Worm (Caenorhabditis elegans) whole organism, young adult: ENCODE measurements around the gene srj-24.
A peak's percentile ranks its signal among the peaks of the same experiment; 100 is the strongest.

Experiments used
- B0336.3 ChIP-seq: fragments of 200-800 bp; sonication (Bioruptor generic); IDR thresholded peaks from 2 replicates; pipeline ENCODE4 v1.3.6; 2022; ENCODE audit warnings: missing genetic modification characterization, missing compliant biosample characterization
- F22D6.2 ChIP-seq: sonication (generic microtip); optimal IDR thresholded peaks from 2 replicates; lab custom pipeline; 2016; ENCODE audit warnings: mild to moderate bottlenecking, missing genetic modification characterization, missing compliant biosample characterization
- F37B4.10 ChIP-seq: fragments of 200-800 bp; sonication (Bioruptor generic); IDR thresholded peaks from 2 replicates; pipeline ENCODE4 v1.3.6; 2022; ENCODE audit warnings: missing genetic modification characterization, missing compliant biosample characterization
- F55B11.4 ChIP-seq: sonication (generic microtip); optimal IDR thresholded peaks from 2 replicates; lab custom pipeline; 2016; ENCODE audit warnings: missing compliant biosample characterization, missing genetic modification characterization, borderline replicate concordance; ENCODE audit not compliant: insufficient read depth
- F57A8.1 ChIP-seq: fragments of 200-800 bp; sonication (Bioruptor generic); optimal IDR thresholded peaks from 2 replicates; lab custom pipeline; 2018; ENCODE audit warnings: mild to moderate bottlenecking, missing genetic modification characterization, moderate library complexity, missing compliant biosample characterization
- K12H6.12 ChIP-seq: fragments of 200-800 bp; sonication (Bioruptor generic); optimal IDR thresholded peaks from 2 replicates; lab custom pipeline; 2018; ENCODE audit warnings: mild to moderate bottlenecking, missing genetic modification characterization, missing compliant biosample characterization
- T07F8.4 ChIP-seq: sonication (generic microtip); optimal IDR thresholded peaks from 2 replicates; lab custom pipeline; 2016; ENCODE audit warnings: mild to moderate bottlenecking, missing genetic modification characterization, moderate library complexity, missing compliant biosample characterization
- Y53F4B.3 ChIP-seq: fragments of 200-800 bp; sonication (Bioruptor generic); IDR thresholded peaks from 2 replicates; pipeline ENCODE4 v1.3.6; 2022; ENCODE audit warnings: missing genetic modification reagents, missing genetic modification characterization, missing compliant biosample characterization
- Y95B8A.8 ChIP-seq: fragments of 200-800 bp; sonication (Bioruptor generic); IDR thresholded peaks from 2 replicates; pipeline ENCODE4 v1.3.6; 2022; ENCODE audit warnings: missing genetic modification reagents, missing genetic modification characterization, missing compliant biosample characterization
- aptf-3 ChIP-seq: fragments of 200-800 bp; sonication (Bioruptor generic); IDR thresholded peaks from 2 replicates; pipeline ENCODE4 v1.3.6; 2022; ENCODE audit warnings: missing genetic modification characterization, missing compliant biosample characterization
- attf-3 ChIP-seq: fragments of 200-800 bp; sonication (Bioruptor generic); conservative IDR thresholded peaks from 2 replicates; pipeline ENCODE4 v1.3.6; 2022; ENCODE audit warnings: missing genetic modification reagents, missing genetic modification characterization, missing compliant biosample characterization
- attf-6 ChIP-seq: fragments of 200-800 bp; sonication (Bioruptor generic); IDR thresholded peaks from 2 replicates; pipeline ENCODE4 v1.3.6; 2022; ENCODE audit warnings: missing genetic modification reagents, missing genetic modification characterization, missing compliant biosample characterization
- ccch-3 ChIP-seq: fragments of 200-800 bp; sonication (Bioruptor generic); optimal IDR thresholded peaks from 2 replicates; lab custom pipeline; 2018; ENCODE audit warnings: mild to moderate bottlenecking, missing genetic modification characterization, missing compliant biosample characterization
- cebp-2 ChIP-seq: fragments of 200-800 bp; sonication (Bioruptor generic); IDR thresholded peaks from 2 replicates; pipeline ENCODE4 v1.3.6; 2022; ENCODE audit warnings: missing genetic modification characterization, missing compliant biosample characterization
- ceh-91 ChIP-seq: fragments of 200-800 bp; sonication (Bioruptor generic); IDR thresholded peaks from 2 replicates; pipeline ENCODE4 v1.3.6; 2022; ENCODE audit warnings: missing genetic modification reagents, missing genetic modification characterization, missing compliant biosample characterization
- chd-7 ChIP-seq: sonication (generic microtip); optimal IDR thresholded peaks from 2 replicates; lab custom pipeline; 2016; ENCODE audit warnings: mild to moderate bottlenecking, missing genetic modification characterization, moderate library complexity, missing compliant biosample characterization
- dox-1 ChIP-seq: fragments of 200-800 bp; sonication (Bioruptor generic); IDR thresholded peaks from 2 replicates; pipeline ENCODE4 v1.3.6; 2022; ENCODE audit warnings: missing genetic modification reagents, missing genetic modification characterization, missing compliant biosample characterization
- dpff-1 ChIP-seq: sonication (generic microtip); optimal IDR thresholded peaks from 2 replicates; lab custom pipeline; 2017; ENCODE audit warnings: mild to moderate bottlenecking, missing genetic modification characterization, missing compliant biosample characterization
- dpl-1 ChIP-seq: fragments of 150-350 bp; optimal IDR thresholded peaks from 2 replicates; lab custom pipeline; 2014; ENCODE audit warnings: missing biosample characterization, missing genetic modification reagents, missing genetic modification characterization
- egl-44 ChIP-seq: fragments of 200-800 bp; sonication (Bioruptor generic); IDR thresholded peaks from 2 replicates; pipeline ENCODE4 v1.3.6; 2022; ENCODE audit warnings: missing genetic modification reagents, missing genetic modification characterization, missing compliant biosample characterization
- egrh-3 ChIP-seq: fragments of 200-800 bp; sonication (Bioruptor generic); IDR thresholded peaks from 2 replicates; pipeline ENCODE4 v1.3.6; 2022; ENCODE audit warnings: missing genetic modification reagents, missing genetic modification characterization, missing compliant biosample characterization
- ekl-4 ChIP-seq: fragments of 200-800 bp; sonication (Bioruptor generic); IDR thresholded peaks from 2 replicates; pipeline ENCODE4 v1.3.6; 2022; ENCODE audit warnings: missing genetic modification reagents, missing genetic modification characterization, missing compliant biosample characterization
- fkh-3 ChIP-seq: sonication (generic microtip); optimal IDR thresholded peaks from 2 replicates; lab custom pipeline; 2016; ENCODE audit warnings: mild to moderate bottlenecking, missing genetic modification characterization, missing compliant biosample characterization
- gei-17 ChIP-seq: fragments of 200-800 bp; sonication (Bioruptor generic); optimal IDR thresholded peaks from 2 replicates; lab custom pipeline; 2018; ENCODE audit warnings: mild to moderate bottlenecking, missing genetic modification characterization, missing compliant biosample characterization
- him-1 ChIP-seq: sonication (generic microtip); optimal IDR thresholded peaks from 2 replicates; lab custom pipeline; 2016; ENCODE audit warnings: missing genotype, missing genetic modification reagents, missing genetic modification characterization, missing compliant biosample characterization
- hsf-1 ChIP-seq: fragments of 200-800 bp; sonication (Bioruptor generic); IDR thresholded peaks from 2 replicates; pipeline ENCODE4 v1.3.6; 2022; ENCODE audit warnings: missing genetic modification reagents, missing genetic modification characterization, missing compliant biosample characterization
- lin-35 ChIP-seq, 3 experiments: fragments of 150-350 bp in 2 of 3; sonication (generic microtip) in 1 of 3; optimal IDR thresholded peaks; 2 replicates each; lab custom pipeline; 2014 to 2018; ENCODE audit warnings: missing biosample characterization in 3 of 3, missing genetic modification characterization in 3 of 3, missing genetic modification reagents in 3 of 3
- lin-40 ChIP-seq: sonication (generic microtip); optimal IDR thresholded peaks from 2 replicates; lab custom pipeline; 2016; ENCODE audit warnings: missing genetic modification characterization, mild to moderate bottlenecking, missing compliant biosample characterization, missing genotype, missing genetic modification reagents
- lin-54 ChIP-seq: fragments of 200-800 bp; sonication (Bioruptor generic); optimal IDR thresholded peaks from 2 replicates; lab custom pipeline; 2018; ENCODE audit warnings: mild to moderate bottlenecking, missing genetic modification characterization, missing compliant biosample characterization
- lir-1 ChIP-seq: fragments of 200-800 bp; sonication (Bioruptor generic); conservative IDR thresholded peaks from 2 replicates; pipeline ENCODE4 v1.3.6; 2022; ENCODE audit warnings: missing genetic modification reagents, missing genetic modification characterization, missing compliant biosample characterization
- madf-10 ChIP-seq: sonication (generic microtip); optimal IDR thresholded peaks from 2 replicates; lab custom pipeline; 2016; ENCODE audit warnings: mild to moderate bottlenecking, missing genetic modification characterization, missing compliant biosample characterization
- madf-6 ChIP-seq: fragments of 200-800 bp; sonication (Bioruptor generic); IDR thresholded peaks from 2 replicates; pipeline ENCODE4 v1.3.6; 2022; ENCODE audit warnings: missing genetic modification reagents, missing genetic modification characterization, missing compliant biosample characterization
- nfya-2 ChIP-seq: fragments of 200-800 bp; sonication (Bioruptor generic); IDR thresholded peaks from 2 replicates; pipeline ENCODE4 v1.3.6; 2022; ENCODE audit warnings: missing genetic modification reagents, missing genetic modification characterization, missing compliant biosample characterization
- rec-8 ChIP-seq, 2 experiments: sonication (generic microtip); optimal IDR thresholded peaks; 2 replicates each; lab custom pipeline; 2016; ENCODE audit warnings: mild to moderate bottlenecking in 2 of 2, missing genetic modification characterization in 2 of 2, missing genetic modification reagents in 2 of 2, missing genotype in 2 of 2, missing biosample characterization in 1 of 2, missing compliant biosample characterization in 1 of 2, moderate library complexity in 1 of 2
- sdz-38 ChIP-seq: sonication (generic microtip); optimal IDR thresholded peaks from 2 replicates; lab custom pipeline; 2016; ENCODE audit warnings: missing genotype, missing genetic modification characterization, missing compliant biosample characterization
- snpc-1.3 ChIP-seq: sonication (generic microtip); optimal IDR thresholded peaks from 2 replicates; lab custom pipeline; 2017; ENCODE audit warnings: missing genetic modification characterization, mild to moderate bottlenecking, missing compliant biosample characterization, antibody characterized with exemption, moderate library complexity, missing genotype, missing genetic modification reagents; ENCODE audit not compliant: insufficient read depth
- somi-1 ChIP-seq: fragments of 200-800 bp; sonication (Bioruptor generic); optimal IDR thresholded peaks from 2 replicates; lab custom pipeline; 2018; ENCODE audit warnings: mild to moderate bottlenecking, missing genetic modification characterization, missing compliant biosample characterization
- sptf-2 ChIP-seq: fragments of 200-800 bp; sonication (Bioruptor generic); optimal IDR thresholded peaks from 2 replicates; lab custom pipeline; 2018; ENCODE audit warnings: mild to moderate bottlenecking, missing genetic modification characterization, missing compliant biosample characterization
- tlf-1 ChIP-seq: fragments of 200-800 bp; sonication (Bioruptor generic); optimal IDR thresholded peaks from 2 replicates; lab custom pipeline; 2018; ENCODE audit warnings: mild to moderate bottlenecking, missing genetic modification characterization, missing compliant biosample characterization
- ztf-18 ChIP-seq: sonication (generic microtip); optimal IDR thresholded peaks from 2 replicates; lab custom pipeline; 2016; ENCODE audit warnings: missing genotype, mild to moderate bottlenecking, missing genetic modification characterization, missing compliant biosample characterization
- ztf-3 ChIP-seq: fragments of 200-800 bp; sonication (Bioruptor generic); optimal IDR thresholded peaks from 2 replicates; lab custom pipeline; 2018; ENCODE audit warnings: mild to moderate bottlenecking, missing genetic modification characterization, missing compliant biosample characterization

srj-24 gene

DNA sequence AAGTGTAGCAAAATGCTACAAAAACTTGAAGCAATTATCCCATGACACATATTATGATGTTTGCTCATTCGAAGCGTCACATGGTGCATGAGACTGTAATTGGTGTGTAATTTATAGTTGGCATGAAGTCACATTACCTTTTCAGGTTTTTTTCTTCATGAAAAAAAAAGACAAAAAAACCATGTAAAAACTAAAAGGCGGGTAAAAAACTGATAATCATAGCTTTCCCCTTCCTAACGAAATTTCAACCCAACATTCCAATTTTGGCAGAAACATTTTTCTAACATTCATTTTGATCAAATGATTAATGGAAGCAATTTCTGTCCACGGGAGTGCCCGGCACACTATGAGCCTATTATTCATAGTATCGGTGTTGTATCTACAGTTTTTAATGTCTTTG, 9.4 kb upstream of the srj-24 start, which contains the start of gene sri-4:
TSS of gene sri-4 (plus strand) at position 301 of the 400 bp plus-strand sequence.
- TF ChIP-seq hsf-1, result no peak

DNA sequence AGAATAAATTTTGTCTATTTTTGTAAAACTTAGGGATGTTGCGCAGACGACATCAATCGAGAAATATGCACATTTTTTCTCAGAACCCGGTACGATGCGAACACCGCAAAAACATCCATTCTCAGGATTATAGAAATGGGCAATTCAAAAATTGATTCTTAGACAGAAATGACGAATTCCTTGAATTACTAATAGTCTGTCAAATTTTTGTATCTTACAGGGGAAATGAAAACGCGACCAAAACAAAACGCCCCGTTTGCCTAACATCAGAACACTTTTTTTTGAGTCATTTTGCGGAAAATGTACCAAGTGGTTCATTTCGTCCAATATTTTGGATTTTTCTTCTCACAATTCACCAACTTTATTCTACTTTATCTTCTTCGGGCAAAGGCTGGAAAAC, 4.7 kb upstream of the srj-24 start, which contains the start of gene str-134:
TSS of gene str-134 (plus strand) at position 301 of the 400 bp plus-strand sequence.
- no peak for TF ChIP-seq ceh-91 (GFP tag; lab: Robert Waterston, UW)
- no peak for TF ChIP-seq gei-17
- no peak for TF ChIP-seq snpc-1.3 (tag; lab: Kevin White, UChicago)
- no peak for TF ChIP-seq lin-35 (GFP tag; optimal IDR thresholded peaks at IDR 0.05; lab: Kevin White, UChicago)
- no peak for TF ChIP-seq ztf-3 (GFP tag; lab: Kevin White, UChicago)
- TF ChIP-seq sptf-2 (GFP tag; lab: Kevin White, UChicago), result no peak
- TF ChIP-seq chd-7 (tag; lab: Kevin White, UChicago), result no peak
- TF ChIP-seq F57A8.1, result no peak

DNA sequence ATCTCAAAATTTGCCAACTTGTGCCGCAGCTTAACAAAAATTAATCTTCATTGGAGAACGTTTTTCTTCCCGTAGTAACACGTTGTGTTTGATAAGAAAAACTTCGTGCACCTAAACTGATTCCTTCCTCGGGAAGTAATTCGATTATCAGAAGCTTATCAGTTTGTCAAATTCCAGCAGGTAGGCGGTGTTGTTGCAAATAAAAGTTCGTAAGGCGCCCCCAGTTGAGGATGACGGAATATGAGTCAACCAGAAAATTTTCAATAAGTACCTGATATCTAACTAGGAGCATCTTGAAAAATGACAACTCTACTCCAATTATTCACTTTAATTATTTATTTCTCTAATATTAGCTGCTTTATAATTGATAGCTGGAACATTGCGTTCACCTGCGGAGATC, 3.1 kb upstream of the srj-24 start, which contains the start of gene C05E4.7:
TSS of gene C05E4.7 (plus strand) at position 301 of the 400 bp plus-strand sequence.
- TF ChIP-seq dpl-1 (GFP tag; lab: Kevin White, UChicago) (no peak), lir-1 (GFP tag; lab: Robert Waterston, UW) (no peak), attf-3 (GFP tag; lab: Robert Waterston, UW) (no peak), rec-8 (tag; optimal IDR thresholded peaks at IDR 0.05; lab: Kevin White, UChicago) (no peak), dpff-1 (tag; lab: Kevin White, UChicago) (no peak), F57A8.1 (no peak), B0336.3 (GFP tag; lab: Robert Waterston, UW) (no peak), aptf-3 (GFP tag; lab: Robert Waterston, UW) (no peak), tlf-1 (GFP tag; lab: Kevin White, UChicago) (no peak), lin-40 (tag; lab: Kevin White, UChicago) (no peak), ccch-3 (GFP tag; lab: Kevin White, UChicago) (no peak), nfya-2 (GFP tag; lab: Robert Waterston, UW) (no peak), ekl-4 (GFP tag; lab: Robert Waterston, UW) (no peak)

DNA sequence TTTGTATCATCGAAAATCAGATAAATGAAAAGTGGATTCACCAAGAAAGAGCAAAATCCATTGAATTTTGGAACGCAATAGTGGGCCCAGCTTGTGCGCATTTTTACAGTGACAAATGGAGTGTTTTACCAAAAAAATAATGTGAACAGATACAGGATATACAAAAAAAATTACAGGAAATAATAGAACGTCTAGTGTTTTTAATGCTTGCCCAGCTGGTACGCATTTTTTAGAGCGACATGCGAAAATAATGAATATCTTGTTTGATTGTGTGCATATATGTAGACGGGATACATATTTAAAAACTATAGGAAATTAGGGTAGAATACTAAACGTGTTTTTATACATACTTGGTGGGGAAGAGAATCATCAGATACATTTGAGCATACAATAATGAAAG, 2.5 kb downstream of the srj-24 start, which contains the start of gene srj-25:
TSS of gene srj-25 (minus strand) at position 101 of the 400 bp plus-strand sequence.
- TF ChIP-seq attf-6 (no peak), ceh-91 (GFP tag; lab: Robert Waterston, UW) (no peak), fkh-3 (tag; lab: Kevin White, UChicago) (no peak)

DNA sequence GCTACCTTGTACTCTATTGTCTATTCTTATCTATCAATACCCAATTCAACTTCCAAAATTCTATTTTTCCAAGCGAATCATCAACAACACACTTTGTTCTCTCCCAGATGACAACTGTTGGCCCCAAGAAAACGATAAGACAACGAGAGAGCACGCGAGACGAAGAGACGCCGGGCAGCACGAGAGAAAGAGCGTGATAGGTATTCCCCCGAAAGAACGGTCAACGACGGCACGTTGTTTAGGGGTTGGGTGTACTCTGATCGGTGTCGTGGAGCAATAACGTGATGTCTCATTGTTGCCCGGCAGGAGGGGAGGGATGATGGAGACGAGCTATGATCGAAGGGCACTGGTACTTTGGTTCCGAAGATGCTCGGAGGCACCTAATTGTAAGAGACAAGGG, 7.3 kb downstream of the srj-24 start:
- TF ChIP-seq rec-8 (tag; optimal IDR thresholded peaks at IDR 0.05; lab: Kevin White, UChicago) (no peak), ztf-18 (tag; lab: Kevin White, UChicago) (no peak), cebp-2 (0 out of 2 replicates have a peak, but pooled peaks have one; percentile 61), egrh-3 (peak; percentile 67), dox-1 (GFP tag; lab: Robert Waterston, UW) (peak; percentile 60; the same call in 1 of the 2 replicates), F22D6.2 (tag; lab: Kevin White, UChicago) (peak; percentile 84), madf-10 (peak; percentile 79), egl-44 (GFP tag; lab: Robert Waterston, UW) (peak; percentile 88; the same call in 1 of the 2 replicates), tlf-1 (GFP tag; lab: Kevin White, UChicago) (peak; percentile 84), T07F8.4 (tag; lab: Kevin White, UChicago) (no peak), F55B11.4 (no peak), F37B4.10 (no peak), him-1 (tag; lab: Kevin White, UChicago) (no peak), lin-54 (GFP tag; lab: Kevin White, UChicago) (peak; percentile 61), K12H6.12 (tag; lab: Kevin White, UChicago) (peak; percentile 71), sdz-38 (no peak), Y95B8A.8 (peak; percentile 74; the same call in 1 of the 2 replicates), somi-1 (peak; percentile 89), Y53F4B.3 (GFP tag; lab: Robert Waterston, UW) (no peak), dpff-1 (tag; lab: Kevin White, UChicago) (no peak), madf-6 (GFP tag; lab: Robert Waterston, UW) (0 out of 2 replicates have a peak, but pooled peaks have one; percentile 31)
